Worm (Caenorhabditis elegans): Measurements from ENCODE around the gene ttr-8.
A peak's percentile ranks its signal among the peaks of the same experiment; 100 is the strongest.

The ttr-8 gene

ce11 chrIII:7570083-7570695, 5.0 kb upstream of the ttr-8 start, which contains the start of gene R13A5.7:
Gene R13A5.7 (minus strand): TSS chrIII:7570133.
- TF ChIP-seq him-1 (tag; optimal IDR thresholded peaks at IDR 0.05): peak; percentile 78
- TF ChIP-seq dao-5 (tag; optimal IDR thresholded peaks at IDR 0.05): no peak
- peak; percentile 66 for TF ChIP-seq W03F9.2 (tag; optimal IDR thresholded peaks at IDR 0.05)

ce11 chrIII:7566098-7566497, 951 bp upstream of the ttr-8 start, which contains the start of gene ttr-32:
Gene ttr-32 (plus strand): TSS chrIII:7566411.
- no peak for TF ChIP-seq W03F9.2 (tag; optimal IDR thresholded peaks at IDR 0.05)
- TF ChIP-seq dao-5 (tag; optimal IDR thresholded peaks at IDR 0.05): no peak
- no peak for TF ChIP-seq him-1 (tag; optimal IDR thresholded peaks at IDR 0.05)

- TF ChIP-seq him-1 (tag; optimal IDR thresholded peaks at IDR 0.05): no peak
- TF ChIP-seq dao-5 (tag; optimal IDR thresholded peaks at IDR 0.05): no peak
- TF ChIP-seq W03F9.2 (tag; optimal IDR thresholded peaks at IDR 0.05): no peak
Observed at ce11 chrIII:7561872-7562271, 3.3 kb downstream of the ttr-8 start, which contains the start of gene lgc-12. Gene lgc-12 (plus strand): TSS chrIII:7562172.

ce11 chrIII:7559869-7560268, 5.3 kb downstream of the ttr-8 start:
- TF ChIP-seq W03F9.2 (tag; optimal IDR thresholded peaks at IDR 0.05) (no peak), dao-5 (tag; optimal IDR thresholded peaks at IDR 0.05) (no peak), him-1 (tag; optimal IDR thresholded peaks at IDR 0.05) (no peak)

ce11 chrIII:7558658-7559057, 6.5 kb downstream of the ttr-8 start:
- TF ChIP-seq him-1 (tag; optimal IDR thresholded peaks at IDR 0.05): no peak
- TF ChIP-seq W03F9.2 (tag; optimal IDR thresholded peaks at IDR 0.05): no peak
- no peak for TF ChIP-seq dao-5 (tag; optimal IDR thresholded peaks at IDR 0.05)

ce11 chrIII:7557930-7558470, 7.1 kb downstream of the ttr-8 start:
- TF ChIP-seq W03F9.2 (tag; optimal IDR thresholded peaks at IDR 0.05) (no peak), him-1 (tag; optimal IDR thresholded peaks at IDR 0.05) (no peak), dao-5 (tag; optimal IDR thresholded peaks at IDR 0.05) (no peak)

- no peak for TF ChIP-seq W03F9.2 (tag; optimal IDR thresholded peaks at IDR 0.05)
- no peak for TF ChIP-seq him-1 (tag; optimal IDR thresholded peaks at IDR 0.05)
- no peak for TF ChIP-seq dao-5 (tag; optimal IDR thresholded peaks at IDR 0.05)
Observed at ce11 chrIII:7555360-7555759, 9.8 kb downstream of the ttr-8 start, which contains the start of gene ceh-13. Gene ceh-13 (plus strand): TSS chrIII:7555660.

- TF ChIP-seq W03F9.2 (tag; optimal IDR thresholded peaks at IDR 0.05): no peak
- no peak for TF ChIP-seq dao-5 (tag; optimal IDR thresholded peaks at IDR 0.05)
- TF ChIP-seq him-1 (tag; optimal IDR thresholded peaks at IDR 0.05): no peak
Observed at ce11 chrIII:7554697-7555145, 10.4 kb downstream of the ttr-8 start.

ce11 chrIII:7553693-7554226, 11.4 kb downstream of the ttr-8 start:
- TF ChIP-seq dao-5 (tag; optimal IDR thresholded peaks at IDR 0.05) (no peak), W03F9.2 (tag; optimal IDR thresholded peaks at IDR 0.05) (no peak), him-1 (tag; optimal IDR thresholded peaks at IDR 0.05) (no peak)

ce11 chrIII:7552859-7553258, 12.3 kb downstream of the ttr-8 start:
- no peak for TF ChIP-seq him-1 (tag; optimal IDR thresholded peaks at IDR 0.05)
- TF ChIP-seq W03F9.2 (tag; optimal IDR thresholded peaks at IDR 0.05): no peak
- TF ChIP-seq dao-5 (tag; optimal IDR thresholded peaks at IDR 0.05): no peak

- TF ChIP-seq dao-5 (tag; optimal IDR thresholded peaks at IDR 0.05) (no peak), W03F9.2 (tag; optimal IDR thresholded peaks at IDR 0.05) (no peak), him-1 (tag; optimal IDR thresholded peaks at IDR 0.05) (no peak)
Observed at ce11 chrIII:7550979-7551378, 14.2 kb downstream of the ttr-8 start.

- TF ChIP-seq him-1 (tag; optimal IDR thresholded peaks at IDR 0.05): no peak
- no peak for TF ChIP-seq W03F9.2 (tag; optimal IDR thresholded peaks at IDR 0.05)
- TF ChIP-seq dao-5 (tag; optimal IDR thresholded peaks at IDR 0.05): no peak
Observed at ce11 chrIII:7548963-7549362, 16.2 kb downstream of the ttr-8 start.

- TF ChIP-seq him-1 (tag; optimal IDR thresholded peaks at IDR 0.05) (no peak), dao-5 (tag; optimal IDR thresholded peaks at IDR 0.05) (no peak), W03F9.2 (tag; optimal IDR thresholded peaks at IDR 0.05) (no peak)
Observed at ce11 chrIII:7545189-7545588, 20.0 kb downstream of the ttr-8 start.

- TF ChIP-seq W03F9.2 (tag; optimal IDR thresholded peaks at IDR 0.05) (no peak), him-1 (tag; optimal IDR thresholded peaks at IDR 0.05) (no peak), dao-5 (tag; optimal IDR thresholded peaks at IDR 0.05) (no peak)
Observed at ce11 chrIII:7544211-7544610, 20.9 kb downstream of the ttr-8 start.
